Worm (Caenorhabditis elegans): Measurements from ENCODE around the gene Y66D12A.30.

ce11 chrIII:11607870-11608269, 1.8 kb upstream of the Y66D12A.30 start, which contains the start of gene Y66D12A.1:
- TF ChIP-seq ceh-16 (tag; optimal IDR thresholded peaks at IDR 0.05) (no peak), snpc-4 (tag; optimal IDR thresholded peaks at IDR 0.05) (no peak), ama-1 (optimal IDR thresholded peaks at IDR 0.05) (no peak), nhr-6 (tag; optimal IDR thresholded peaks at IDR 0.05) (no peak), egl-27 (tag; optimal IDR thresholded peaks at IDR 0.05) (no peak)
